Worm (Caenorhabditis elegans): ENCODE measurements around the gene W10G11.19.
"Not testable (repeated sequence)": the region's sequence is repeated elsewhere in the genome, so short reads cannot be mapped to it uniquely, and the experiment has no call there.

W10G11.19 gene

DNA sequence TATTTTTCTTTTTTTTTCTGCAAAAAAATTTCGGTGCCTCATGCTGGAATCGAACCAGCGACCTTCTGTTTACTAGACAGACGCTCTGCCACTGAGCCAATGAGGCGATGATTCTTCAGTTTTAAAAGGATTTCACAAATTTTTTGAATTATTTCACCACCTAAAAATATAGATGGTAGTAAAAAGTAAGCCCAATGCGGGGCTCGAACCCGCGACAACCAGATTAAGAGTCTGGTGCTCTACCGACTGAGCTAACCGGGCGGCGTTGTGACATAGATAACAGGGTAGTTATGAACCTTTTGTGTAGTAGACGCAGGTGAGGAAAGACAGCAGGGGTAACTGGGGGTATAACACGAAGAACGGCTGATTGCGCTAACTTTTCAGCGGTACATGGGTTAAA, 17.1 kb downstream of the W10G11.19 start (continued):
- TF ChIP-seq B0261.1 (tag; optimal IDR thresholded peaks at IDR 0.05), result peak; percentile 91
- TF ChIP-seq hmg-20 (GFP tag; IDR thresholded peaks at IDR 0.05), result 0 out of 2 replicates have a peak, but pooled peaks have one; percentile 66
- not testable (repeated sequence) for TF ChIP-seq snpc-4 (GFP tag; optimal IDR thresholded peaks at IDR 0.05); ama-1 (optimal IDR thresholded peaks at IDR 0.05)
- TF ChIP-seq snpc-4 (tag; optimal IDR thresholded peaks at IDR 0.05), result peak in 2 of 4 experiments; percentile 61 to 85
- 0 out of 2 replicates have a peak, but pooled peaks have one; percentile 39 for TF ChIP-seq egl-18 (GFP tag; IDR thresholded peaks at IDR 0.05)
- peak; percentile 61 for TF ChIP-seq lsl-1 (GFP tag; optimal IDR thresholded peaks at IDR 0.05)
- TF ChIP-seq ceh-91 (GFP tag; IDR thresholded peaks at IDR 0.05), result peak; percentile 57
- peak; percentile 46 for TF ChIP-seq attf-5 (GFP tag; optimal IDR thresholded peaks at IDR 0.05)
- peak; percentile 73; the same call in 1 of the 2 replicates for TF ChIP-seq ekl-4 (GFP tag; IDR thresholded peaks at IDR 0.05)
- peak in 1 of 2 experiments; percentile 31 for TF ChIP-seq let-607 (tag; optimal IDR thresholded peaks at IDR 0.05)
- TF ChIP-seq ztf-28 (GFP tag; IDR thresholded peaks at IDR 0.05), result peak; percentile 65; the same call in 1 of the 2 replicates
- 0 out of 2 replicates have a peak, but pooled peaks have one; percentile 62 for TF ChIP-seq egl-44 (GFP tag; IDR thresholded peaks at IDR 0.05)
- peak; percentile 57 for TF ChIP-seq chd-7 (tag; optimal IDR thresholded peaks at IDR 0.05)
- TF ChIP-seq tlf-1 (GFP tag; optimal IDR thresholded peaks at IDR 0.05), result peak; percentile 29
- 0 out of 2 replicates have a peak, but pooled peaks have one; percentile 38 for TF ChIP-seq Y95B8A.8 (GFP tag; IDR thresholded peaks at IDR 0.05)
- TF ChIP-seq xnd-1 (tag; optimal IDR thresholded peaks at IDR 0.05), result peak; percentile 44
- TF ChIP-seq F57C9.4 (tag; optimal IDR thresholded peaks at IDR 0.05), result peak; percentile 2
- peak; percentile 61; the same call in 1 of the 2 replicates for TF ChIP-seq ceh-40 (GFP tag; IDR thresholded peaks at IDR 0.05)
- TF ChIP-seq somi-1 (GFP tag; optimal IDR thresholded peaks at IDR 0.05), result peak; percentile 41
- TF ChIP-seq ceh-27 (GFP tag; optimal IDR thresholded peaks at IDR 0.05), result peak; percentile 60
- peak; percentile 80 for TF ChIP-seq snpc-1.1 (tag; optimal IDR thresholded peaks at IDR 0.05; ENCODE audit: insufficient read depth)
- TF ChIP-seq ets-4 (GFP tag; optimal IDR thresholded peaks at IDR 0.05), result peak; percentile 22
- TF ChIP-seq pbrm-1 (GFP tag; IDR thresholded peaks at IDR 0.05), result peak; percentile 76
- TF ChIP-seq nhr-80 (tag; optimal IDR thresholded peaks at IDR 0.05), result peak; percentile 14
- TF ChIP-seq bed-2 (GFP tag; IDR thresholded peaks at IDR 0.05), result peak; percentile 78
- peak; percentile 13 for TF ChIP-seq F10E7.11 (tag; optimal IDR thresholded peaks at IDR 0.05)
- TF ChIP-seq ceh-100 (GFP tag; IDR thresholded peaks at IDR 0.05), result peak; percentile 41
- peak; percentile 76 for TF ChIP-seq ceh-79 (tag; optimal IDR thresholded peaks at IDR 0.05)
- peak; percentile 22 for TF ChIP-seq efl-1 (GFP tag; optimal IDR thresholded peaks at IDR 0.05)
- peak; percentile 56 for TF ChIP-seq F33H1.4 (GFP tag; IDR thresholded peaks at IDR 0.05)
- peak; percentile 50 for TF ChIP-seq ztf-18 (tag; optimal IDR thresholded peaks at IDR 0.05)
- TF ChIP-seq tbx-9 (tag; optimal IDR thresholded peaks at IDR 0.05; ENCODE audit: borderline replicate concordance), result peak; percentile 30
- TF ChIP-seq D2030.7 (GFP tag; IDR thresholded peaks at IDR 0.05), result peak; percentile 90
- peak; percentile 83 for TF ChIP-seq cebp-2 (GFP tag; IDR thresholded peaks at IDR 0.05)
- peak; percentile 69 for TF ChIP-seq ama-1 (GFP tag; optimal IDR thresholded peaks at IDR 0.05)
- TF ChIP-seq fkh-3 (tag; optimal IDR thresholded peaks at IDR 0.05), result peak; percentile 18
- TF ChIP-seq rcor-1 (GFP tag; IDR thresholded peaks at IDR 0.05), result peak; percentile 65; the same call in 1 of the 2 replicates
- TF ChIP-seq gei-17 (GFP tag; optimal IDR thresholded peaks at IDR 0.05), result peak; percentile 2
- TF ChIP-seq lin-54 (GFP tag; optimal IDR thresholded peaks at IDR 0.05), result peak; percentile 55
- peak; percentile 47 for TF ChIP-seq snpc-1.3 (tag; optimal IDR thresholded peaks at IDR 0.05; ENCODE audit: insufficient read depth)
- TF ChIP-seq B0336.3 (GFP tag; IDR thresholded peaks at IDR 0.05), result peak; percentile 77
- TF ChIP-seq attf-6 (GFP tag; IDR thresholded peaks at IDR 0.05), result peak; percentile 60
- peak; percentile 72 for TF ChIP-seq Y53G8AR.9 (GFP tag; conservative IDR thresholded peaks at IDR 0.05)
- peak; percentile 69 for TF ChIP-seq mcd-1 (GFP tag; IDR thresholded peaks at IDR 0.05)
- 0 out of 2 replicates have a peak, but pooled peaks have one; percentile 52 for TF ChIP-seq F39B2.1 (GFP tag; IDR thresholded peaks at IDR 0.05)
- TF ChIP-seq zim-3 (tag; optimal IDR thresholded peaks at IDR 0.05), result peak; percentile 73
- TF ChIP-seq snpc-3.4 (tag; optimal IDR thresholded peaks at IDR 0.05), result peak; percentile 83

Data from whole organism, young adult.